Worm (Caenorhabditis elegans): ENCODE measurements around the gene EGAP9.4.

ce11 chrV:6576567-6576966 is at the start of gene EGAP9.4:
- TF ChIP-seq hmbx-1 (tag; optimal IDR thresholded peaks at IDR 0.05) (no peak), flt-1 (GFP tag; IDR thresholded peaks at IDR 0.05) (no peak), scrt-1 (GFP tag; IDR thresholded peaks at IDR 0.05) (no peak), aly-1 (tag; optimal IDR thresholded peaks at IDR 0.05) (no peak), F13C5.2 (tag; optimal IDR thresholded peaks at IDR 0.05) (no peak), pes-1 (GFP tag; IDR thresholded peaks at IDR 0.05) (no peak), B0310.2 (tag; optimal IDR thresholded peaks at IDR 0.05) (no peak), tbx-37 (GFP tag; conservative IDR thresholded peaks at IDR 0.05) (no peak), ama-1 (optimal IDR thresholded peaks at IDR 0.05) (no peak)

Measured in whole organism, early embryonic.